Fruit fly (Drosophila melanogaster): Measurements from ENCODE around the gene Mur29B.

Gene Mur29B

DNA sequence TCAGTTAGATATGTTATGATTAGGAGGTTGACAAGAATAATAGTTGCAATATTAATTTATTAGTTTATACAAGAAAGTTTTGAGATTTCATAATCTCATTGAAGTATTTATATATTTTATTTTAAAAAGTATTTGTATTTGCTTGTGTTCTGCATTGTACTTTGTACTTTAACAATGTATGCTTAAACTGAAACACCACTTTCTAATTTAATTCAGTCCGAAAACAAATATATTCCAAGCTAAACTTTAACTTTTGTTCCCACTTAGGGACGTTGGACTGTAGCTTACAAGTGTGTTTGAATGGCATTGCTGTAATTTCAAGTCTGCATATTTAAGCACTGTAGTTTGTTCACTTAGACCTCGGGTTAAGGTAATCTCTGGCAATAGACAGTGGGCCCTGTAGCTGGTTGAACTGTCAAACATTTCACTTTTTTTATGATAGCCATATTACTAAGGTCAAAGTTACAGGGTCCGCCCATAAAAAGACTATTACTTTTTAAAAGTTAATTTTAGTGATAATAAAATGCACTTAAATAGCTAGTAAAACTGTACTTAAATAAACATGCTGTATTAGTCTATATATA, 19.5 kb downstream of the Mur29B start (continued):
- TF ChIP-seq dan (GFP tag; IDR thresholded peaks at IDR 0.05) (no peak), Nf-YC (tag; optimal IDR thresholded peaks at IDR 0.05) (no peak), sima (GFP tag; optimal IDR thresholded peaks at IDR 0.05) (no peak), CG16815 (GFP tag; optimal IDR thresholded peaks at IDR 0.05) (no peak), mld (GFP tag; IDR thresholded peaks at IDR 0.05; ENCODE audit: partially characterized antibody) (no peak), CG30403 (GFP tag; optimal IDR thresholded peaks at IDR 0.05) (peak; percentile 33), C15 (GFP tag; IDR thresholded peaks at IDR 0.05) (no peak), CG14441 (GFP tag; IDR thresholded peaks at IDR 0.05) (0 out of 2 replicates have a peak, but pooled peaks have one; percentile 30), h (optimal IDR thresholded peaks at IDR 0.05) (no peak), CG6854 (GFP tag; optimal IDR thresholded peaks at IDR 0.05) (no peak), CG7839 (tag; optimal IDR thresholded peaks at IDR 0.05) (peak; percentile 46), eve (GFP tag; optimal IDR thresholded peaks at IDR 0.05) (no peak), CG16863 (GFP tag; optimal IDR thresholded peaks at IDR 0.05) (no peak), fru (optimal IDR thresholded peaks at IDR 0.05) (no peak), Dip3 (GFP tag; optimal IDR thresholded peaks at IDR 0.05) (no peak), BtbVII (GFP tag; optimal IDR thresholded peaks at IDR 0.05) (peak; percentile 24), Tbp (GFP tag; optimal IDR thresholded peaks at IDR 0.05) (no peak), Elba2 (GFP tag; optimal IDR thresholded peaks at IDR 0.05) (no peak), CG4424 (GFP tag; optimal IDR thresholded peaks at IDR 0.05) (peak; percentile 22), CG33557 (GFP tag; optimal IDR thresholded peaks at IDR 0.05) (no peak), gem (tag; optimal IDR thresholded peaks at IDR 0.05) (peak; percentile 42), Hr78 (GFP tag; optimal IDR thresholded peaks at IDR 0.05) (no peak), CTCF (GFP tag; optimal IDR thresholded peaks at IDR 0.05) (no peak), Ptx1 (GFP tag; IDR thresholded peaks at IDR 0.05) (no peak), CG11504 (tag; optimal IDR thresholded peaks at IDR 0.05) (peak; percentile 48), Sry-δ (GFP tag; optimal IDR thresholded peaks at IDR 0.05) (no peak), CG2712 (tag; optimal IDR thresholded peaks at IDR 0.05) (peak; percentile 29), CG9437 (GFP tag; optimal IDR thresholded peaks at IDR 0.05) (peak; percentile 27), Sry-β (GFP tag; optimal IDR thresholded peaks at IDR 0.05) (no peak), CG9817 (tag; optimal IDR thresholded peaks at IDR 0.05) (no peak), Drgx (GFP tag; IDR thresholded peaks at IDR 0.05) (peak; percentile 41; the same call in 1 of the 2 replicates), CG10431 (GFP tag; optimal IDR thresholded peaks at IDR 0.05) (no peak), Lim3 (GFP tag; IDR thresholded peaks at IDR 0.05) (no peak), CG2199 (GFP tag; IDR thresholded peaks at IDR 0.05) (no peak), lbe (GFP tag; optimal IDR thresholded peaks at IDR 0.05) (no peak), CG8388 (GFP tag; optimal IDR thresholded peaks at IDR 0.05) (peak; percentile 4), CG10209 (GFP tag; optimal IDR thresholded peaks at IDR 0.05) (no peak), tap (tag; optimal IDR thresholded peaks at IDR 0.05) (peak; percentile 21), bcd (GFP tag; optimal IDR thresholded peaks at IDR 0.05) (no peak), row (GFP tag; IDR thresholded peaks at IDR 0.05) (peak; percentile 38; the same call in 1 of the 3 replicates), dysf (GFP tag; IDR thresholded peaks at IDR 0.05) (0 out of 3 replicates have a peak, but pooled peaks have one; percentile 12), mirr (GFP tag; optimal IDR thresholded peaks at IDR 0.05) (no peak), CG12659 (GFP tag; optimal IDR thresholded peaks at IDR 0.05) (peak; percentile 23), CG12104 (GFP tag; optimal IDR thresholded peaks at IDR 0.05) (no peak), CG43689 (GFP tag; IDR thresholded peaks at IDR 0.05) (no peak), CG6813 (GFP tag; optimal IDR thresholded peaks at IDR 0.05) (peak; percentile 14), slp2 (GFP tag; optimal IDR thresholded peaks at IDR 0.05) (no peak), CG7357 (GFP tag; IDR thresholded peaks at IDR 0.05) (no peak), CG10366 (GFP tag; IDR thresholded peaks at IDR 0.05) (0 out of 2 replicates have a peak, but pooled peaks have one; percentile 8), Dfd (GFP tag; optimal IDR thresholded peaks at IDR 0.05) (no peak), CG5245 (GFP tag; optimal IDR thresholded peaks at IDR 0.05) (no peak), CG31441 (GFP tag; IDR thresholded peaks at IDR 0.05) (peak; percentile 50; the same call in 1 of the 2 replicates)
